Fruit fly (Drosophila melanogaster) whole organism, pupa: Measurements from ENCODE around the gene CG46458.

ENCODE experiments used
- CG10348 ChIP-seq: fragments of 200-800 bp; sonication (Bioruptor generic); IDR thresholded peaks from 2 replicates; pipeline ENCODE4 v1.3.6; 2022; ENCODE audit warnings: missing biosample characterization, missing genetic modification characterization
- CG13204 ChIP-seq: fragments of 200-800 bp; sonication (Bioruptor generic); optimal IDR thresholded peaks from 2 replicates; lab custom pipeline; 2018; ENCODE audit warnings: missing biosample characterization, mild to moderate bottlenecking, missing genetic modification characterization, moderate library complexity
- CG14655 ChIP-seq: fragments of 200-800 bp; sonication (Bioruptor generic); optimal IDR thresholded peaks from 3 replicates; lab custom pipeline; 2017; ENCODE audit warnings: mild to moderate bottlenecking, missing biosample characterization, missing genetic modification reagents, missing genetic modification characterization
- CG17806 ChIP-seq: fragments of 200-800 bp; sonication (Bioruptor generic); optimal IDR thresholded peaks from 2 replicates; lab custom pipeline; 2018; ENCODE audit warnings: missing biosample characterization, mild to moderate bottlenecking, missing genetic modification characterization, moderate library complexity
- CG34367 ChIP-seq: fragments of 200-800 bp; sonication (Bioruptor generic); optimal IDR thresholded peaks from 2 replicates; lab custom pipeline; 2018; ENCODE audit warnings: missing biosample characterization, mild to moderate bottlenecking, missing genetic modification characterization
- CG9948 ChIP-seq: fragments of 200-800 bp; sonication (Bioruptor generic); optimal IDR thresholded peaks from 2 replicates; lab custom pipeline; 2018; ENCODE audit warnings: missing biosample characterization, mild to moderate bottlenecking, missing genetic modification characterization, moderate library complexity
- EcR ChIP-seq: fragments of 200-800 bp; sonication (Bioruptor generic); optimal IDR thresholded peaks from 3 replicates; lab custom pipeline; 2019; ENCODE audit warnings: missing biosample characterization, missing genetic modification characterization, mild to moderate bottlenecking, moderate library complexity, missing genetic modification reagents
- Ets98B ChIP-seq: fragments of 200-800 bp; sonication (Bioruptor generic); IDR thresholded peaks from 2 replicates; pipeline ENCODE4 v1.3.6; 2022; ENCODE audit warnings: missing biosample characterization, missing genetic modification characterization
- Pif1B ChIP-seq: fragments of 200-800 bp; sonication (Bioruptor generic); optimal IDR thresholded peaks from 3 replicates; lab custom pipeline; 2016; ENCODE audit warnings: missing biosample characterization, missing genetic modification characterization
- Snoo ChIP-seq: fragments of 200-800 bp; sonication (Bioruptor generic); optimal IDR thresholded peaks from 3 replicates; lab custom pipeline; 2017; ENCODE audit warnings: missing biosample characterization, mild to moderate bottlenecking, missing genetic modification characterization, inconsistent platforms
- gl ChIP-seq: fragments of 200-800 bp; sonication (Bioruptor generic); optimal IDR thresholded peaks from 2 replicates; lab custom pipeline; 2018; ENCODE audit warnings: missing biosample characterization, mild to moderate bottlenecking, missing genetic modification characterization
- rn ChIP-seq: fragments of 200-800 bp; sonication (Bioruptor generic); IDR thresholded peaks from 2 replicates; pipeline ENCODE4 v1.3.6; 2022; ENCODE audit warnings: missing biosample characterization, missing genetic modification characterization

dm6 chr3R:6948954-6949708, 9.0 kb downstream of the CG46458 start:
- TF ChIP-seq CG13204 (GFP tag; lab: Kevin White, UChicago), result no peak
- peak; percentile 29 for TF ChIP-seq CG14655 (GFP tag; lab: Kevin White, UChicago)
- no peak for TF ChIP-seq CG34367 (tag; lab: Kevin White, UChicago)
- no peak for TF ChIP-seq rn (GFP tag; lab: Robert Waterston, UW)
- TF ChIP-seq Ets98B (GFP tag; lab: Robert Waterston, UW), result no peak
- TF ChIP-seq CG17806, result peak; percentile 14
- TF ChIP-seq Pif1B (GFP tag; lab: Kevin White, UChicago), result peak; percentile 11
- no peak for TF ChIP-seq Snoo
- TF ChIP-seq gl (tag; lab: Kevin White, UChicago), result no peak
- no peak for TF ChIP-seq EcR (GFP tag; lab: Kevin White, UChicago)
- no peak for TF ChIP-seq CG9948 (tag; lab: Kevin White, UChicago)
- no peak for TF ChIP-seq CG10348
